Worm (Caenorhabditis elegans) whole organism, L1 larva: Measurements from ENCODE around the gene vit-4.

Experiments
- C04F5.9 ChIP-seq: sonication (generic microtip); optimal IDR thresholded peaks from 2 replicates; lab custom pipeline; 2016; ENCODE audit warnings: missing genetic modification characterization, missing compliant biosample characterization
- C16A3.4 ChIP-seq: fragments of 150-350 bp; optimal IDR thresholded peaks from 2 replicates; lab custom pipeline; 2014; ENCODE audit warnings: missing biosample characterization, missing genetic modification characterization
- aha-1 ChIP-seq: fragments of 150-350 bp; optimal IDR thresholded peaks from 2 replicates; lab custom pipeline; 2014; ENCODE audit warnings: missing biosample characterization, missing genetic modification characterization
- aly-2 ChIP-seq: fragments of 150-350 bp; optimal IDR thresholded peaks from 2 replicates; lab custom pipeline; 2014; ENCODE audit warnings: missing biosample characterization, missing genetic modification characterization
- blmp-1 ChIP-seq: fragments of 150-350 bp; optimal IDR thresholded peaks from 2 replicates; lab custom pipeline; 2014; ENCODE audit warnings: missing biosample characterization, missing genetic modification characterization
- ceh-88 ChIP-seq: fragments of 200-800 bp; sonication (Bioruptor generic); IDR thresholded peaks from 2 replicates; pipeline ENCODE4 v1.3.6; 2022; ENCODE audit warnings: missing genetic modification characterization, missing compliant biosample characterization
- ceh-90 ChIP-seq: sonication (generic microtip); optimal IDR thresholded peaks from 2 replicates; lab custom pipeline; 2016; ENCODE audit warnings: missing genetic modification characterization, missing compliant biosample characterization
- ces-1 ChIP-seq: fragments of 150-350 bp; optimal IDR thresholded peaks from 2 replicates; lab custom pipeline; 2014; ENCODE audit warnings: missing biosample characterization, missing genetic modification reagents, missing genetic modification characterization
- dpl-1 ChIP-seq, 3 experiments: fragments of 150-350 bp in 2 of 3; sonication (generic microtip) in 1 of 3; optimal IDR thresholded peaks; 2 replicates each; lab custom pipeline; 2014 to 2017; ENCODE audit warnings: missing biosample characterization in 3 of 3, missing genetic modification characterization in 3 of 3, missing genetic modification reagents in 3 of 3
- dsc-1 ChIP-seq: sonication (generic microtip); optimal IDR thresholded peaks from 2 replicates; lab custom pipeline; 2016; ENCODE audit warnings: mild to moderate bottlenecking, missing genetic modification characterization, missing compliant biosample characterization
- efl-1 ChIP-seq, 4 experiments: fragments of 150-350 bp; optimal IDR thresholded peaks in 3 of 4; peaks in 1 of 4; 1 replicate in 1 of 4; 2 replicates in 3 of 4; lab custom pipeline; 2014; ENCODE audit warnings: missing biosample characterization in 2 of 4, missing genetic modification characterization in 2 of 4, missing genetic modification reagents in 2 of 4
- elt-2 ChIP-seq: sonication (generic microtip); optimal IDR thresholded peaks from 2 replicates; lab custom pipeline; 2016; ENCODE audit warnings: missing genetic modification characterization, mild to moderate bottlenecking, inconsistent platforms, missing compliant biosample characterization, missing genetic modification reagents
- elt-3 ChIP-seq, 6 experiments: fragments of 150-350 bp in 1 of 6; sonication (generic microtip); optimal IDR thresholded peaks; 2 replicates each; lab custom pipeline; 2017 to 2018; ENCODE audit warnings: missing biosample characterization in 6 of 6, missing genetic modification characterization in 6 of 6, inconsistent platforms in 1 of 6
- fkh-10 ChIP-seq: sonication (generic microtip); optimal IDR thresholded peaks from 2 replicates; lab custom pipeline; 2017; ENCODE audit warnings: missing biosample characterization, missing genetic modification reagents, missing genetic modification characterization
- fkh-8 ChIP-seq: sonication (generic microtip); optimal IDR thresholded peaks from 2 replicates; lab custom pipeline; 2016; ENCODE audit warnings: mild to moderate bottlenecking, missing genetic modification characterization, missing compliant biosample characterization
- fos-1 ChIP-seq: fragments of 150-350 bp; optimal IDR thresholded peaks from 2 replicates; lab custom pipeline; 2014; ENCODE audit warnings: missing biosample characterization, missing genetic modification characterization
- hlh-17 ChIP-seq: fragments of 200-800 bp; sonication (Bioruptor generic); optimal IDR thresholded peaks from 2 replicates; lab custom pipeline; 2018; ENCODE audit warnings: missing genetic modification characterization, mild to moderate bottlenecking, missing compliant biosample characterization, moderate library complexity, borderline replicate concordance
- irx-1 ChIP-seq: sonication (generic microtip); optimal IDR thresholded peaks from 2 replicates; lab custom pipeline; 2016; ENCODE audit warnings: missing genetic modification characterization, missing compliant biosample characterization
- jun-1 ChIP-seq: fragments of 150-350 bp; optimal IDR thresholded peaks from 2 replicates; lab custom pipeline; 2014; ENCODE audit warnings: missing biosample characterization, missing genetic modification reagents, missing genetic modification characterization
- lin-14 ChIP-seq: fragments of 200-800 bp; sonication (Bioruptor generic); optimal IDR thresholded peaks from 2 replicates; lab custom pipeline; 2018; ENCODE audit warnings: mild to moderate bottlenecking, missing genetic modification characterization, moderate library complexity, missing compliant biosample characterization
- lin-35 ChIP-seq, 2 experiments: fragments of 150-350 bp; optimal IDR thresholded peaks; 2 replicates each; lab custom pipeline; 2014; ENCODE audit warnings: missing biosample characterization in 2 of 2, missing genetic modification characterization in 2 of 2, missing genetic modification reagents in 2 of 2
- lsy-2 ChIP-seq, 2 experiments: fragments of 150-350 bp; optimal IDR thresholded peaks; 2 replicates each; lab custom pipeline; 2014; ENCODE audit warnings: missing biosample characterization in 2 of 2, missing genetic modification characterization in 2 of 2
- mab-9 ChIP-seq: fragments of 200-800 bp; sonication (Bioruptor generic); IDR thresholded peaks from 2 replicates; pipeline ENCODE4 v1.3.6; 2022; ENCODE audit warnings: missing genetic modification reagents, missing genetic modification characterization, missing compliant biosample characterization
- mdl-1 ChIP-seq, 2 experiments: fragments of 150-350 bp; optimal IDR thresholded peaks; 2 replicates each; lab custom pipeline; 2014 to 2017; ENCODE audit warnings: missing biosample characterization in 2 of 2, missing genetic modification characterization in 2 of 2, inconsistent platforms in 1 of 2
- mef-2 ChIP-seq: fragments of 150-350 bp; optimal IDR thresholded peaks from 2 replicates; lab custom pipeline; 2014; ENCODE audit warnings: missing biosample characterization, missing genetic modification characterization
- mep-1 ChIP-seq: fragments of 150-350 bp; optimal IDR thresholded peaks from 2 replicates; lab custom pipeline; 2014; ENCODE audit warnings: missing biosample characterization, missing genetic modification characterization
- nhr-11 ChIP-seq: fragments of 150-350 bp; optimal IDR thresholded peaks from 2 replicates; lab custom pipeline; 2014; ENCODE audit warnings: missing biosample characterization, missing genetic modification characterization
- nhr-19 ChIP-seq: fragments of 200-800 bp; sonication (Bioruptor generic); conservative IDR thresholded peaks from 2 replicates; pipeline ENCODE4 v1.3.6; 2022; ENCODE audit warnings: missing genetic modification characterization, missing compliant biosample characterization
- nhr-20 ChIP-seq: sonication (generic microtip); optimal IDR thresholded peaks from 2 replicates; lab custom pipeline; 2016; ENCODE audit warnings: mild to moderate bottlenecking, missing genetic modification characterization, missing compliant biosample characterization
- nhr-28 ChIP-seq: fragments of 150-350 bp; optimal IDR thresholded peaks from 2 replicates; lab custom pipeline; 2014; ENCODE audit warnings: missing biosample characterization, missing genetic modification characterization
- nhr-71 ChIP-seq: sonication (generic microtip); optimal IDR thresholded peaks from 2 replicates; lab custom pipeline; 2016; ENCODE audit warnings: mild to moderate bottlenecking, missing genetic modification characterization, moderate library complexity, missing compliant biosample characterization
- nhr-84 ChIP-seq: sonication (generic microtip); optimal IDR thresholded peaks from 2 replicates; lab custom pipeline; 2017; ENCODE audit warnings: missing biosample characterization, missing genetic modification characterization
- pag-3 ChIP-seq: sonication (generic microtip); optimal IDR thresholded peaks from 2 replicates; lab custom pipeline; 2017; ENCODE audit warnings: missing genetic modification characterization, mild to moderate bottlenecking, missing compliant biosample characterization, antibody characterized with exemption, borderline replicate concordance; ENCODE audit not compliant: insufficient read depth
- pqm-1 ChIP-seq: sonication (generic microtip); optimal IDR thresholded peaks from 3 replicates; lab custom pipeline; 2017; ENCODE audit warnings: missing biosample characterization, missing genetic modification characterization
- sptf-1 ChIP-seq: fragments of 150-350 bp; optimal IDR thresholded peaks from 2 replicates; lab custom pipeline; 2014; ENCODE audit warnings: missing biosample characterization, missing genetic modification characterization
- unc-30 ChIP-seq: sonication (generic microtip); optimal IDR thresholded peaks from 2 replicates; lab custom pipeline; 2017; ENCODE audit warnings: missing biosample characterization, missing genetic modification characterization
- unc-98 ChIP-seq: fragments of 200-800 bp; sonication (Bioruptor generic); IDR thresholded peaks from 2 replicates; pipeline ENCODE4 v1.3.6; 2022; ENCODE audit warnings: missing genetic modification characterization, missing compliant biosample characterization
- xbp-1 ChIP-seq: sonication (generic microtip); optimal IDR thresholded peaks from 2 replicates; lab custom pipeline; 2016; ENCODE audit warnings: missing genetic modification characterization, missing compliant biosample characterization
- zag-1 ChIP-seq: fragments of 150-350 bp; optimal IDR thresholded peaks from 2 replicates; lab custom pipeline; 2014; ENCODE audit warnings: missing biosample characterization, missing genetic modification characterization
- ztf-4 ChIP-seq: fragments of 150-350 bp; optimal IDR thresholded peaks from 2 replicates; lab custom pipeline; 2014; ENCODE audit warnings: missing biosample characterization, missing genetic modification characterization

The vit-4 gene

DNA sequence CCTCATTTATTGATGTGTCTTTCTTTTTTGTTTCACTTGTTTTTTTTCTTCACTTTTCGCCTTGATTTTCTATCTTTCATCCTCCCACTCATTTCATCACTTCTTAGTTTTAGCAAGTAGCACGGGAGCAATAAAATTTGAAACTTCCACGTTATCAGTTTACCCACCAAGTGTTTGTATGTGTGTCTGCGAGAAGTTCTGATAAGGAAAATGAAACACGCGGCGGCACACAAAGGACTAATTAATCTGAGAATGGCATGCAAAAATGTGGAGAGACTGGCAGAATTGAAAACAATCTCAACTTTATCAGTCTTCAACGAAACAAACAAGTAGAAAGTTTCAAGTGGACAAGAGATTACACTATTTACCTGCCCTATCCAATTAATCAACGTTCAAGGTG is 29.5 kb downstream of the vit-4 start:
- TF ChIP-seq fkh-10 (no peak), elt-2 (peak; percentile 95), fos-1 (no peak), ces-1 (GFP tag; lab: Kevin White, UChicago) (no peak), fkh-8 (tag; lab: Kevin White, UChicago) (no peak), nhr-84 (tag; lab: Kevin White, UChicago) (no peak), lin-14 (GFP tag; lab: Kevin White, UChicago) (peak; percentile 76), ceh-90 (tag; lab: Kevin White, UChicago) (no peak), C16A3.4 (tag; lab: Kevin White, UChicago) (no peak), nhr-19 (GFP tag; lab: Robert Waterston, UW) (peak; percentile 23; the same call in 1 of the 2 replicates), unc-30 (no peak), hlh-17 (GFP tag; lab: Kevin White, UChicago) (no peak), mep-1 (tag; lab: Kevin White, UChicago) (no peak), elt-3 (tag; optimal IDR thresholded peaks at IDR 0.05; lab: Kevin White, UChicago) (peak in 2 of 6 experiments; percentile 45 to 58), jun-1 (tag; lab: Kevin White, UChicago) (peak; percentile 44), nhr-11 (tag; lab: Kevin White, UChicago) (no peak), aha-1 (tag; lab: Kevin White, UChicago) (no peak), efl-1 (optimal IDR thresholded peaks at IDR 0.05; lab: Kevin White, UChicago) (no peak), efl-1 (GFP tag; optimal IDR thresholded peaks at IDR 0.05 in 1 of 2; lab: Kevin White, UChicago) (peak in 1 of 2 experiments; percentile 11), nhr-71 (tag; lab: Kevin White, UChicago) (peak; percentile 47), lsy-2 (tag; optimal IDR thresholded peaks at IDR 0.05; lab: Kevin White, UChicago) (peak in 1 of 2 experiments; percentile 13), pag-3 (tag; lab: Kevin White, UChicago) (peak; percentile 84), dsc-1 (tag; lab: Kevin White, UChicago) (no peak), pqm-1 (tag; lab: Kevin White, UChicago) (peak; percentile 88), mdl-1 (tag; optimal IDR thresholded peaks at IDR 0.05; lab: Kevin White, UChicago) (peak in 1 of 2 experiments; percentile 58), mef-2 (tag; lab: Kevin White, UChicago) (no peak), lin-35 (GFP tag; optimal IDR thresholded peaks at IDR 0.05; lab: Kevin White, UChicago) (peak in 1 of 2 experiments; percentile 58), blmp-1 (tag; lab: Kevin White, UChicago) (peak; percentile 9), C04F5.9 (tag; lab: Kevin White, UChicago) (no peak), mab-9 (no peak), nhr-20 (tag; lab: Kevin White, UChicago) (peak; percentile 38), unc-98 (GFP tag; lab: Robert Waterston, UW) (no peak), xbp-1 (tag; lab: Kevin White, UChicago) (no peak), ceh-88 (GFP tag; lab: Robert Waterston, UW) (no peak), irx-1 (tag; lab: Kevin White, UChicago) (no peak)

DNA sequence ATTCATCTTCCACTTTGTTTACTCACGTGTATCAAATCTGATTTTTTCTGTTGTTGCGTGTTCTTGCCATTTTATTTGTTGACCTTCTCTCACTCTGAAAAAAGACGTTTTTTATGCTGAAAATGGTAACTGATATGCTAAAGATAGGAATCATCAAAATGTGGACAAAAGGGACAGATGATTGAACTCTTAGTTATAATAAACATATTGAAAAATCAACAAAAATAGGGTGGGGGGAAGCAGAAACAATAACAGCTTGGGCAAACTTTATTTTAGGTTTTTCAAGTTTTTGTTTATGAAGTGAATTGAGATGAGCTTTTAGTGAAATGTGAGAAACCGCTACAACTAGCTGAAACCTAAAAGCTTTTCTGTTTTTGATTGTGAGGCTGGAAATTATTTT is 30.8 kb downstream of the vit-4 start, which contains the start of gene F56B6.6:
TSS of gene F56B6.6 (minus strand) at position 101 of the 400 bp plus-strand sequence.
- no peak for TF ChIP-seq zag-1 (tag; lab: Kevin White, UChicago)
- no peak for TF ChIP-seq mab-9
- no peak for TF ChIP-seq fkh-10
- TF ChIP-seq hlh-17 (GFP tag; lab: Kevin White, UChicago), result no peak
- TF ChIP-seq aha-1 (tag; lab: Kevin White, UChicago), result no peak
- no peak for TF ChIP-seq sptf-1 (tag; lab: Kevin White, UChicago)
- TF ChIP-seq dpl-1 (GFP tag; optimal IDR thresholded peaks at IDR 0.05; lab: Kevin White, UChicago), result no peak
- TF ChIP-seq mdl-1 (tag; optimal IDR thresholded peaks at IDR 0.05; lab: Kevin White, UChicago), result no peak
- no peak for TF ChIP-seq ces-1 (GFP tag; lab: Kevin White, UChicago)
- TF ChIP-seq nhr-28, result no peak
- TF ChIP-seq aly-2 (tag; lab: Kevin White, UChicago), result no peak
- TF ChIP-seq ztf-4, result no peak
